Fruit fly (Drosophila melanogaster) whole organism, embryonic: ENCODE data around the gene CG5050.

Experiments
- CG10321 ChIP-seq: fragments of 200-800 bp; sonication (Bioruptor generic); IDR thresholded peaks from 2 replicates; pipeline ENCODE4 v1.3.6; 2022; ENCODE audit warnings: missing biosample characterization, missing genetic modification characterization
- CG10565 ChIP-seq: fragments of 200-800 bp; sonication (Bioruptor generic); optimal IDR thresholded peaks from 3 replicates; lab custom pipeline; 2016; ENCODE audit warnings: missing biosample characterization, mild to moderate bottlenecking, missing genetic modification characterization
- CG11695 ChIP-seq: fragments of 200-800 bp; sonication (Bioruptor generic); IDR thresholded peaks from 3 replicates; pipeline ENCODE4 v1.3.6; 2022; ENCODE audit warnings: missing biosample characterization, missing genetic modification characterization
- CG12236 ChIP-seq: fragments of 200-800 bp; sonication (Bioruptor generic); optimal IDR thresholded peaks from 2 replicates; lab custom pipeline; 2016; ENCODE audit warnings: missing biosample characterization, missing genetic modification characterization
- CG12391 ChIP-seq: fragments of 200-800 bp; sonication (Bioruptor generic); optimal IDR thresholded peaks from 3 replicates; lab custom pipeline; 2018; ENCODE audit warnings: missing biosample characterization, mild to moderate bottlenecking, missing genetic modification characterization, moderate library complexity
- CG16815 ChIP-seq: fragments of 200-800 bp; sonication (Bioruptor generic); optimal IDR thresholded peaks from 3 replicates; lab custom pipeline; 2017; ENCODE audit warnings: missing biosample characterization, mild to moderate bottlenecking, missing genetic modification characterization
- CG17385 ChIP-seq: fragments of 200-800 bp; sonication (Bioruptor generic); optimal IDR thresholded peaks from 3 replicates; lab custom pipeline; 2018; ENCODE audit warnings: missing biosample characterization, mild to moderate bottlenecking, missing genetic modification characterization
- CG17802 ChIP-seq: fragments of 200-800 bp; sonication (Bioruptor generic); optimal IDR thresholded peaks from 2 replicates; lab custom pipeline; 2018; ENCODE audit warnings: missing biosample characterization, mild to moderate bottlenecking, missing genetic modification characterization, moderate library complexity
- CG31441 ChIP-seq: fragments of 200-800 bp; sonication (Bioruptor generic); IDR thresholded peaks from 2 replicates; pipeline ENCODE4 v1.3.6; 2022; ENCODE audit warnings: missing biosample characterization, missing genetic modification characterization
- CG33213 ChIP-seq: fragments of 200-800 bp; sonication (Bioruptor generic); optimal IDR thresholded peaks from 3 replicates; lab custom pipeline; 2016; ENCODE audit warnings: missing biosample characterization, missing genetic modification characterization
- CG3726 ChIP-seq: fragments of 200-800 bp; sonication (Bioruptor generic); IDR thresholded peaks from 3 replicates; pipeline ENCODE4, ENCODE4 v1.3.6; 2022; ENCODE audit warnings: missing biosample characterization, missing genetic modification characterization
- CG4707 ChIP-seq: fragments of 200-800 bp; sonication (Bioruptor generic); optimal IDR thresholded peaks from 2 replicates; lab custom pipeline; 2018; ENCODE audit warnings: missing biosample characterization, mild to moderate bottlenecking, missing genetic modification characterization, moderate library complexity
- CG6683 ChIP-seq: fragments of 200-800 bp; sonication (Bioruptor generic); optimal IDR thresholded peaks from 2 replicates; lab custom pipeline; 2017; ENCODE audit warnings: missing biosample characterization, mild to moderate bottlenecking, missing genetic modification characterization, missing genetic modification reagents
- CG8388 ChIP-seq: fragments of 200-800 bp; sonication (Bioruptor generic); optimal IDR thresholded peaks from 2 replicates; lab custom pipeline; 2019; ENCODE audit warnings: missing biosample characterization, mild to moderate bottlenecking, missing genetic modification characterization, moderate library complexity
- CG9609 ChIP-seq: fragments of 200-800 bp; sonication (Bioruptor generic); optimal IDR thresholded peaks from 3 replicates; lab custom pipeline; 2016; ENCODE audit warnings: missing biosample characterization, missing genetic modification characterization
- Dref ChIP-seq: fragments of 200-800 bp; sonication (Bioruptor generic); IDR thresholded peaks from 2 replicates; pipeline ENCODE4 v1.3.6; 2022; ENCODE audit warnings: missing biosample characterization, missing genetic modification characterization
- ERR ChIP-seq: fragments of 200-800 bp; sonication (Bioruptor generic); optimal IDR thresholded peaks from 2 replicates; lab custom pipeline; 2016; ENCODE audit warnings: missing biosample characterization, missing genetic modification characterization
- Fer2 ChIP-seq: fragments of 200-800 bp; sonication (Bioruptor generic); optimal IDR thresholded peaks from 2 replicates; lab custom pipeline; 2018; ENCODE audit warnings: missing biosample characterization, mild to moderate bottlenecking, missing genetic modification characterization, moderate library complexity
- Fer3 ChIP-seq: fragments of 200-800 bp; sonication (Bioruptor generic); optimal IDR thresholded peaks from 2 replicates; lab custom pipeline; 2018; ENCODE audit warnings: missing biosample characterization, mild to moderate bottlenecking, missing genetic modification characterization, moderate library complexity
- H2.0 ChIP-seq: fragments of 200-800 bp; sonication (Bioruptor generic); IDR thresholded peaks from 2 replicates; pipeline ENCODE4 v1.3.6; 2022; ENCODE audit warnings: missing biosample characterization, missing genetic modification characterization
- HLHmδ ChIP-seq: fragments of 200-800 bp; sonication (Bioruptor generic); optimal IDR thresholded peaks from 2 replicates; lab custom pipeline; 2018; ENCODE audit warnings: missing biosample characterization, mild to moderate bottlenecking, missing genetic modification characterization, moderate library complexity
- Lim3 ChIP-seq: fragments of 200-800 bp; sonication (Bioruptor generic); IDR thresholded peaks from 2 replicates; pipeline ENCODE4 v1.3.6; 2022; ENCODE audit warnings: missing biosample characterization, missing genetic modification characterization
- Lpt ChIP-seq: fragments of >200 bp; optimal IDR thresholded peaks from 2 replicates; lab custom pipeline; 2018; ENCODE audit warnings: missing biosample characterization, missing genetic modification characterization
- Med ChIP-seq: fragments of 200-800 bp; sonication (Bioruptor generic); peaks from one replicate; lab custom pipeline; 2016; ENCODE audit warnings: missing biosample characterization, missing genetic modification characterization, mild to moderate bottlenecking, inconsistent platforms, moderate library complexity
- Oaz ChIP-seq: fragments of 200-800 bp; sonication (Bioruptor generic); IDR thresholded peaks from 2 replicates; pipeline ENCODE4 v1.3.6; 2022; ENCODE audit warnings: missing biosample characterization, missing genetic modification characterization
- Opbp ChIP-seq: fragments of 200-800 bp; sonication (Bioruptor generic); IDR thresholded peaks from 3 replicates; pipeline ENCODE4 v1.3.6; 2022; ENCODE audit warnings: missing biosample characterization, missing genetic modification characterization; ENCODE audit not compliant: partially characterized antibody
- Xrp1 ChIP-seq: fragments of 200-800 bp; sonication (Bioruptor generic); IDR thresholded peaks from 2 replicates; pipeline ENCODE4 v1.3.6; 2022; ENCODE audit warnings: missing biosample characterization, missing genetic modification characterization
- bcd ChIP-seq: fragments of 200-800 bp; sonication (Bioruptor generic); optimal IDR thresholded peaks from 2 replicates; lab custom pipeline; 2017; ENCODE audit warnings: missing biosample characterization, mild to moderate bottlenecking, missing genetic modification characterization
- bigmax ChIP-seq: fragments of 200-800 bp; sonication (Bioruptor generic); optimal IDR thresholded peaks from 2 replicates; lab custom pipeline; 2018; ENCODE audit warnings: missing biosample characterization, mild to moderate bottlenecking, missing genetic modification characterization
- cad ChIP-seq: fragments of >200 bp; optimal IDR thresholded peaks from 2 replicates; lab custom pipeline; 2017; ENCODE audit warnings: missing biosample characterization, missing genetic modification characterization
- cg ChIP-seq: fragments of 200-800 bp; sonication (Bioruptor generic); optimal IDR thresholded peaks from 3 replicates; lab custom pipeline; 2019; ENCODE audit warnings: missing biosample characterization, mild to moderate bottlenecking, missing genetic modification characterization, moderate library complexity
- chm ChIP-seq: fragments of 200-800 bp; sonication (Bioruptor generic); IDR thresholded peaks from 2 replicates; pipeline ENCODE4 v1.3.6; 2022; ENCODE audit warnings: missing biosample characterization, missing genetic modification characterization
- ci ChIP-seq: fragments of 200-800 bp; sonication (Bioruptor generic); IDR thresholded peaks from 3 replicates; pipeline ENCODE4 v1.3.6; 2022; ENCODE audit warnings: missing biosample characterization, missing genetic modification characterization
- corto ChIP-seq: fragments of 200-800 bp; sonication (Bioruptor generic); optimal IDR thresholded peaks from 2 replicates; lab custom pipeline; 2016; ENCODE audit warnings: missing biosample characterization, mild to moderate bottlenecking, missing genetic modification characterization, moderate library complexity
- ems ChIP-seq: fragments of 200-800 bp; sonication (Bioruptor generic); optimal IDR thresholded peaks from 3 replicates; lab custom pipeline; 2016; ENCODE audit warnings: missing biosample characterization, missing genetic modification characterization
- gem ChIP-seq: fragments of 200-800 bp; sonication (Bioruptor generic); optimal IDR thresholded peaks from 2 replicates; lab custom pipeline; 2019; ENCODE audit warnings: missing biosample characterization, mild to moderate bottlenecking, missing genetic modification characterization, moderate library complexity
- gro ChIP-seq: fragments of 200-800 bp; sonication (Bioruptor generic); optimal IDR thresholded peaks from 2 replicates; lab custom pipeline; 2016; ENCODE audit warnings: missing biosample characterization, missing genetic modification characterization
- kah ChIP-seq: fragments of 200-800 bp; sonication (Bioruptor generic); optimal IDR thresholded peaks from 2 replicates; lab custom pipeline; 2018; ENCODE audit warnings: missing biosample characterization, mild to moderate bottlenecking, missing genetic modification characterization
- kni ChIP-seq: fragments of 200-800 bp; sonication (Bioruptor generic); optimal IDR thresholded peaks from 3 replicates; lab custom pipeline; 2017; ENCODE audit warnings: mild to moderate bottlenecking, missing biosample characterization, missing genetic modification reagents, missing genetic modification characterization
- knrl ChIP-seq: fragments of 200-800 bp; sonication (Bioruptor generic); IDR thresholded peaks from 3 replicates; pipeline ENCODE4 v1.3.6; 2022; ENCODE audit warnings: missing biosample characterization, missing genetic modification characterization; ENCODE audit not compliant: partially characterized antibody
- mirr ChIP-seq: fragments of 200-800 bp; sonication (Bioruptor generic); optimal IDR thresholded peaks from 3 replicates; lab custom pipeline; 2018; ENCODE audit warnings: missing biosample characterization, mild to moderate bottlenecking, missing genetic modification characterization
- mld ChIP-seq: fragments of 200-800 bp; sonication (Bioruptor generic); IDR thresholded peaks from 3 replicates; pipeline ENCODE4 v1.3.6; 2022; ENCODE audit warnings: missing biosample characterization, missing genetic modification characterization; ENCODE audit not compliant: partially characterized antibody
- nau ChIP-seq: fragments of 200-800 bp; sonication (Bioruptor generic); optimal IDR thresholded peaks from 3 replicates; lab custom pipeline; 2017; ENCODE audit warnings: missing biosample characterization, mild to moderate bottlenecking, missing genetic modification characterization, missing genetic modification reagents
- pb ChIP-seq: fragments of 200-800 bp; sonication (Bioruptor generic); optimal IDR thresholded peaks from 3 replicates; lab custom pipeline; 2016; ENCODE audit warnings: missing biosample characterization, missing genetic modification characterization
- ranshi ChIP-seq: fragments of 200-800 bp; sonication (Bioruptor generic); IDR thresholded peaks from 2 replicates; pipeline ENCODE4 v1.3.6; 2022; ENCODE audit warnings: missing biosample characterization, missing genetic modification characterization
- row ChIP-seq: fragments of 200-800 bp; sonication (Bioruptor generic); IDR thresholded peaks from 3 replicates; pipeline ENCODE4 v1.3.6; 2022; ENCODE audit warnings: missing biosample characterization, missing genetic modification characterization
- sima ChIP-seq: fragments of 200-800 bp; sonication (Bioruptor generic); optimal IDR thresholded peaks from 2 replicates; lab custom pipeline; 2016; ENCODE audit warnings: missing biosample characterization, missing genetic modification characterization
- slbo ChIP-seq: fragments of 200-800 bp; sonication (Bioruptor generic); IDR thresholded peaks from 2 replicates; pipeline ENCODE4 v1.3.6; 2022; ENCODE audit warnings: missing biosample characterization, missing genetic modification characterization
- stwl ChIP-seq: fragments of 200-800 bp; sonication (Bioruptor generic); optimal IDR thresholded peaks from 3 replicates; lab custom pipeline; 2018; ENCODE audit warnings: missing biosample characterization, mild to moderate bottlenecking, missing genetic modification characterization, moderate library complexity
- twi ChIP-seq: fragments of 200-800 bp; optimal IDR thresholded peaks from 2 replicates; lab custom pipeline; 2019; ENCODE audit warnings: missing biosample characterization, mild to moderate bottlenecking, missing genetic modification characterization, moderate library complexity
- wek ChIP-seq: fragments of 200-800 bp; sonication (Bioruptor generic); optimal IDR thresholded peaks from 3 replicates; lab custom pipeline; 2018; ENCODE audit warnings: missing biosample characterization, mild to moderate bottlenecking, missing genetic modification characterization, moderate library complexity

CG5050 gene

DNA sequence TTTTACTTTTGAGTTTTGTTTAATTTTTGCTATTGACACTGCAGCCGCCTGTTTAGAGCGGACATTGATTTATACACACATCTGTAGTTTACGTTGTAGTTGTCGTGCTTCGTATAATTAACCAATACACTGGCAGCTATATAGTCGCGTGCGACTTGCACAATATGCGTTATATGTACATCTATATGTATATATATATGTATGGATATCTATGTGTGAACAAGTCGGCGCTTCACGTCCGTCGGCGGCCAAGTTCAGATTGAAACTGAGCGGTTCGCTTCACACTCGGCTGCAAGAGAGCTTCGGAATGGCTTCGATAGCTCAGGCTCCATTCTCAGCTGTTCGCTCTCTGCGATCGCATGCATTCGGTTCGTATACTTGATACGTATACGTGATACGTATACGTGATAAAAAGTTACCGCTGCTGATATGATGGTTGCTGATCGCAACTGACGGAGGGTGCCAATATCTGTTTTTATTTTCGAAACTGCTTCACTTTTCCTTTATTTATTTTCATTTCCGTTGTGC, 24.7 kb upstream of the CG5050 start (continued):
- TF ChIP-seq HLHmδ (no peak), Med (GFP tag; lab: Kevin White, UChicago) (peak; percentile 76), cg (GFP tag; lab: Kevin White, UChicago) (peak; percentile 71), row (GFP tag; lab: Robert Waterston, UW) (no peak), ERR (GFP tag; lab: Kevin White, UChicago) (no peak), CG6683 (GFP tag; lab: Kevin White, UChicago) (no peak), CG17385 (GFP tag; lab: Kevin White, UChicago) (no peak), gro (GFP tag; lab: Kevin White, UChicago) (no peak), CG11695 (GFP tag; lab: Robert Waterston, UW) (no peak), CG10321 (GFP tag; lab: Robert Waterston, UW) (no peak), twi (tag; lab: Kevin White, UChicago) (no peak), H2.0 (GFP tag; lab: Robert Waterston, UW) (no peak), chm (GFP tag; lab: Robert Waterston, UW) (no peak; the same call in 1 of the 2 replicates), ranshi (GFP tag; lab: Robert Waterston, UW) (no peak; the same call in 1 of the 2 replicates), CG31441 (GFP tag; lab: Robert Waterston, UW) (no peak), corto (peak; percentile 12), stwl (tag; lab: Kevin White, UChicago) (no peak), Lpt (no peak), kah (GFP tag; lab: Kevin White, UChicago) (no peak), cad (no peak), nau (peak; percentile 7), bigmax (GFP tag; lab: Kevin White, UChicago) (no peak), CG3726 (no peak), ems (GFP tag; lab: Kevin White, UChicago) (no peak), pb (GFP tag; lab: Kevin White, UChicago) (no peak), Dref (GFP tag; lab: Robert Waterston, UW) (no peak), knrl (GFP tag; lab: Robert Waterston, UW) (no peak), CG12236 (no peak), Fer3 (tag; lab: Kevin White, UChicago) (no peak), wek (no peak), gem (tag; lab: Kevin White, UChicago) (peak; percentile 7), mirr (peak; percentile 18), CG10565 (GFP tag; lab: Kevin White, UChicago) (no peak), Fer2 (no peak), CG16815 (GFP tag; lab: Kevin White, UChicago) (no peak), CG17802 (tag; lab: Kevin White, UChicago) (no peak), Opbp (no peak), Oaz (GFP tag; lab: Robert Waterston, UW) (no peak), CG12391 (tag; lab: Kevin White, UChicago) (no peak), CG33213 (GFP tag; lab: Kevin White, UChicago) (no peak), sima (GFP tag; lab: Kevin White, UChicago) (no peak), mld (GFP tag; lab: Robert Waterston, UW) (0 out of 3 replicates have a peak, but pooled peaks have one; percentile 26), slbo (GFP tag; lab: Robert Waterston, UW) (peak; percentile 20; the same call in 1 of the 2 replicates), kni (GFP tag; lab: Kevin White, UChicago) (no peak), CG4707 (GFP tag; lab: Kevin White, UChicago) (no peak), Xrp1 (GFP tag; lab: Robert Waterston, UW) (peak; percentile 27; the same call in 1 of the 2 replicates), CG9609 (GFP tag; lab: Kevin White, UChicago) (no peak), CG8388 (GFP tag; lab: Kevin White, UChicago) (no peak), ci (GFP tag; lab: Robert Waterston, UW) (peak; percentile 20; the same call in 1 of the 3 replicates), bcd (GFP tag; lab: Kevin White, UChicago) (no peak), Lim3 (no peak)
